Worm (Caenorhabditis elegans): ENCODE measurements around the gene Y51A2D.21.

Y51A2D.21 gene

DNA sequence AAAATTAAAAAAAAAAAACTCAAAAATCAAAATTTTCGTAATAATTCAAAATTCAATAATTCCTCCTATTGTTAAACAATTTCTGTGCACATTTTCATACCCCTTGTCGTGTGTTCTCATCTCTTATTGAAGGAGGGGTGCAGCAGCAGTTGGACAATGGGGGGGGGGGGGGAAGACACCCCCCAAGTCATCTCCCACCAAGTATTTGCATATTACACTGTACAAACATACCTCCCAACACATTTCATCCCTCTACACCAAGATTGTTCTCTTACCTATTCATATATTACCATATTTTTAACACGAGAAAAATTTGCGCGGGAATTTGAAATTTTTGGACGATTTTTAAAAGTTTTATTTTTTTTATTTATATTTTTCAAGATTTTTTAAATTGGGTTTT is 24.6 kb downstream of the Y51A2D.21 start:
- TF ChIP-seq K02D7.2 (tag; optimal IDR thresholded peaks at IDR 0.05): no peak
- no peak for TF ChIP-seq T23F11.4 (GFP tag; optimal IDR thresholded peaks at IDR 0.05)
- TF ChIP-seq pha-2 (tag; optimal IDR thresholded peaks at IDR 0.05): peak; percentile 79

DNA sequence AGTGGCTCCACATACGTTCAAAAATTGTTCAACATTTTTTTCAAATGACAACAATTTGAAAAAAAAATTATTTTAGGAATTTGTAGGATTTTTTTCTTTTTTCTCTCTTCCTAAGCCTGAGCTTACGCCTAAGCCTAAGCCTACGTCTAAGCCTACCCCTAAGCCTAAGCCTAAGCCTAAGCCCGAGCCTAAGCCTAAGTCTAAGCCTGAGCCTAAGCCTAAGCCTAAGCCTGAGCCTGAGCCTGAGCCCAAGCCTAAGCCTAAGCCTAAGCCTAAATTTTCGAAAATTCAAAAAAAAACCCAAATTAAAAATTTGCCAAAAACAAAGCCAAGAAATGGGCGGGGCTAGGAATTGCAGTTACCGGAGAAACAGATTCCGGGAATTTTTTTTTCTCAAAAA is 26.1 kb downstream of the Y51A2D.21 start:
- TF ChIP-seq dve-1 (tag; optimal IDR thresholded peaks at IDR 0.05) (peak; percentile 16), C38D4.7 (GFP tag; optimal IDR thresholded peaks at IDR 0.05) (no peak), elt-4 (tag; optimal IDR thresholded peaks at IDR 0.05) (no peak)

DNA sequence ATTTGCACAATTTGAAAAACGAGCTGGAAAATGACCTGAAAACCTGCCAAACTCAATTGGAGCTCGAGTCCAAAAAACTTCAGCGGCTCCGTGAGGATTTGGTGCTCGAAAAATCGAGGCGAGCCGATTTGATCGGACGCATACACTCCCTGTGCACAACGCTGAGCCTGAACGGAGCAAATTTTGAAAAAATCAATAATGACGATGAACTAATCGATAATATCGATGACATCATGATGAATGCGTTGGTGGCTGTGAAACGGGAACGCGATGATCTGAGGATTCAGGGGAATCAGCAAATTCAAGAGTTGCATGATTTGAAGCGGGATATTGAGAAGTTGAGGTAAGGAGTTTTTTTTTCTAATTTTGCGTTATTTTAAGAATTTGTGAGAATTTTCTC is 33.9 kb downstream of the Y51A2D.21 start:
- no peak for TF ChIP-seq dmd-4 (tag; optimal IDR thresholded peaks at IDR 0.05; ENCODE audit: borderline replicate concordance)
- TF ChIP-seq sox-4 (tag; optimal IDR thresholded peaks at IDR 0.05): no peak
- no peak for TF ChIP-seq hlh-8 (tag; optimal IDR thresholded peaks at IDR 0.05)
- TF ChIP-seq pax-1 (tag; optimal IDR thresholded peaks at IDR 0.05): no peak
- no peak for TF ChIP-seq tbx-7 (tag; optimal IDR thresholded peaks at IDR 0.05)
- no peak for TF ChIP-seq eyg-1 (tag; optimal IDR thresholded peaks at IDR 0.05)
- no peak for TF ChIP-seq gmeb-2 (tag; optimal IDR thresholded peaks at IDR 0.05)

DNA sequence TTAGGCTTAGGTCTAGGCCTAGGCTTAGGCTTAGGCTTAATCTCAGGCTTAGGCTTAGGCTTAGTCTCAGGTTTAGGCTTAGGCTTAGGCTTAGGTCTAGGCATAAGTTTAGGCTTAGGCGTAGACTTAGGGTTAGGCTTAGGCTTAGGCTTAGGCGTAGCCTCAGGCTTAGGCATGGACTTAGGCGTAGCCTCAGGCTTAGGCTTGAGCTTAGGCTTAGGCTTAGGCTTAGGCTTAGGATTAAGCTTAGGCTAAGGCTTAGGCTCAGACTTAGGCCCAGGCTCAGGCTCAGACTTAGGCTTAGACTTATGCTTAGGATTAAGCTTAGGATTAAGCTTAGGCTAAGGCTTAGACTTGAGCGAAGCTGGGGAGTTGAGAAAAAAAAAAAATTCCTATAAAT is 41.5 kb downstream of the Y51A2D.21 start:
- TF ChIP-seq dve-1 (tag; optimal IDR thresholded peaks at IDR 0.05): peak; percentile 98
- TF ChIP-seq pros-1 (tag; optimal IDR thresholded peaks at IDR 0.05): no peak

DNA sequence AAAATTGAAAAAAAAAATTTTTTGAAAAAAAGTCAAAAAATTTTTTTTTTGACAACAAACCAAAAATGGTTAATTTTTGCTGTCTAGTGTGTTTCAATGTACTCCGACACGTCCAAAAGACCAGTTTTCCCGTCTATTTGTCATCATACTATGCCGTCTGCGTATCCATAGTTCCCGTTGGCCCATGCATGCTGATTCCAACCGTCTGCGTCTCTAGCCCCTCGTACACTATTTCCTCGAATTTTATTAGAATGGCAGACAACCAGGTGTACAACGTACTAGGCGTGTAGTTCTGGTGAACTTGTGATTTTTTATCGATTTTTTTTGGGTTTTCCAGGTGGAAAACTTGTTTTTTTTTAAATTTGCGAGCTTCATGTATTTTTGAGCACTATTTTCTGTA is 42.9 kb downstream of the Y51A2D.21 start:
- TF ChIP-seq pha-2 (tag; optimal IDR thresholded peaks at IDR 0.05) (peak; percentile 25), ceh-48 (tag; optimal IDR thresholded peaks at IDR 0.05) (peak; percentile 20), hlh-30 (tag; optimal IDR thresholded peaks at IDR 0.05; ENCODE audit: insufficient read depth) (peak; percentile 15), ceh-45 (GFP tag; IDR thresholded peaks at IDR 0.05) (no peak), nfya-1 (tag; optimal IDR thresholded peaks at IDR 0.05) (peak; percentile 35), ceh-18 (tag; optimal IDR thresholded peaks at IDR 0.05) (no peak), ceh-31 (tag; optimal IDR thresholded peaks at IDR 0.05) (peak; percentile 15)

DNA sequence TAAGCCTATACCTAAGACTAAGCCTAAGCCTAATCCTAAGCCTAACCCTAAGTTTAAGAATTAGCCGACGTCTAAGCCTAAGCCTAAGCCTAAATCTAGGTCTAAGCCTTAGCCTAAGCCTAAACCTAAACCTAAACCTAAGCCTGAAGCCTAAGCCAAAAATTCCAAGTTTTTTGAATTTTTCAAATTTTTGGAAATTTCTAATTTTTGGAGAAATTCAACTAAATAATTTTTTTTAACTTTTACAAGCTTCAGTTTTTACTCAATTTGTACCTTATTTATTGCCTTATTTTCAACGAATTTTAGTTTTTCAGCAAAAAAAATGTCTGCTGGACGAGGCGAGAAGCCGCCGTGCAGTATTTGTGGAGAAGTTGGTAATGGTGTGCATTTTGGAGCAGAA is 44.7 kb downstream of the Y51A2D.21 start, which contains the start of gene nhr-70:
Gene nhr-70, plus strand, starts transcription at position 301 of the 400 bp plus-strand sequence.
- TF ChIP-seq pha-4 (tag; optimal IDR thresholded peaks at IDR 0.05) (no peak), ama-1 (optimal IDR thresholded peaks at IDR 0.05) (no peak), ceh-9 (tag; optimal IDR thresholded peaks at IDR 0.05) (no peak), npax-4 (tag; optimal IDR thresholded peaks at IDR 0.05) (no peak), lin-11 (tag; optimal IDR thresholded peaks at IDR 0.05) (no peak), hlh-30 (tag; optimal IDR thresholded peaks at IDR 0.05; ENCODE audit: insufficient read depth) (no peak), ceh-2 (tag; optimal IDR thresholded peaks at IDR 0.05) (no peak)

DNA sequence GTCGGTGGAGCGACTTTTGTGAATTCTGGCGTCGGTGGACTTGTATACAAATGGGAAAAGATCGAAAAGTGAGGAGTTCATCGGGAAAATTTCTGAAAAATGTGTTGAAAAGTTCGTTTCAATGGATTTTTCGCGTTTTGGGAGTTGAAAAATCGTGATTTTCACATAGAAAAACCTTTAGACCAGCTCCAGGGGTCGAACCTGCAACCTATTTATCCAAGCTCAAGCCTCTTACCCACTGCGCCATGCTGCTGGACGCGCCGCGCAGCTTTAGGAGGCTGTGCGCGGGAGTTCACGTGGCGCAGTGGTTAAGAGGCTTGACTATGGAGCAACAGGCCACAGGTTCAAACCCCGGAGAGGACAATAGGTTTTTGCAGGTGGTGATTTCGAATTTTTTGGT is 50.8 kb downstream of the Y51A2D.21 start, which contains the start of gene Y69H2.1:
Gene Y69H2.1, minus strand, starts transcription at position 101 of the 400 bp plus-strand sequence.
- TF ChIP-seq fkh-6 (tag; optimal IDR thresholded peaks at IDR 0.05) (no peak), pag-3 (tag; optimal IDR thresholded peaks at IDR 0.05; ENCODE audit: borderline replicate concordance) (no peak), ceh-2 (tag; optimal IDR thresholded peaks at IDR 0.05) (no peak), unc-3 (GFP tag; conservative IDR thresholded peaks at IDR 0.05) (no peak), unc-3 (tag; optimal IDR thresholded peaks at IDR 0.05) (no peak), hlh-8 (tag; optimal IDR thresholded peaks at IDR 0.05) (no peak)

Data from whole organism, late embryonic.